Worm (Caenorhabditis elegans) whole organism, L3 larva: ENCODE results near the gene eral-1.

ENCODE experiments used
- R02D3.7 ChIP-seq: fragments of 150-350 bp; optimal IDR thresholded peaks from 2 replicates; lab custom pipeline; 2014; ENCODE audit warnings: missing biosample characterization, missing genetic modification characterization
- aly-2 ChIP-seq: fragments of 150-350 bp; optimal IDR thresholded peaks from 2 replicates; lab custom pipeline; 2014; ENCODE audit warnings: missing biosample characterization, missing genetic modification characterization
- ama-1 ChIP-seq: fragments of 150-350 bp; optimal IDR thresholded peaks from 2 replicates; lab custom pipeline; 2018
- ceh-16 ChIP-seq: sonication (generic microtip); optimal IDR thresholded peaks from 2 replicates; lab custom pipeline; 2017; ENCODE audit warnings: missing biosample characterization, missing genetic modification characterization
- ceh-28 ChIP-seq: fragments of 150-350 bp; optimal IDR thresholded peaks from 2 replicates; lab custom pipeline; 2014; ENCODE audit warnings: missing biosample characterization, missing genetic modification reagents, missing genetic modification characterization
- egl-27 ChIP-seq: sonication (generic microtip); optimal IDR thresholded peaks from 4 replicates; lab custom pipeline; 2017; ENCODE audit warnings: missing biosample characterization, missing genetic modification reagents, missing genetic modification characterization
- egl-5 ChIP-seq: fragments of 150-350 bp; optimal IDR thresholded peaks from 2 replicates; lab custom pipeline; 2017; ENCODE audit warnings: missing biosample characterization, missing genetic modification reagents, missing genetic modification characterization, inconsistent platforms
- elt-1 ChIP-seq: fragments of 150-350 bp; optimal IDR thresholded peaks from 2 replicates; lab custom pipeline; 2014; ENCODE audit warnings: missing biosample characterization, missing genetic modification characterization
- elt-2 ChIP-seq: sonication (generic microtip); optimal IDR thresholded peaks from 2 replicates; lab custom pipeline; 2016; ENCODE audit warnings: missing genetic modification reagents, mild to moderate bottlenecking, missing genetic modification characterization, missing compliant biosample characterization
- elt-3 ChIP-seq, 3 experiments: fragments of 150-350 bp in 1 of 3; sonication (generic microtip) in 2 of 3; optimal IDR thresholded peaks; 2 replicates in 2 of 3; 4 replicates in 1 of 3; lab custom pipeline; 2014 to 2017; ENCODE audit warnings: missing biosample characterization in 3 of 3, missing genetic modification characterization in 3 of 3
- eor-1 ChIP-seq, 2 experiments: fragments of 150-350 bp; optimal IDR thresholded peaks; 2 replicates each; lab custom pipeline; 2014 to 2018; ENCODE audit warnings: missing biosample characterization in 2 of 2, missing genetic modification characterization in 2 of 2
- fkh-10 ChIP-seq: sonication (generic microtip); optimal IDR thresholded peaks from 2 replicates; lab custom pipeline; 2017; ENCODE audit warnings: missing biosample characterization, missing genetic modification reagents, missing genetic modification characterization
- hmg-11 ChIP-seq: sonication (generic microtip); optimal IDR thresholded peaks from 2 replicates; lab custom pipeline; 2016; ENCODE audit warnings: missing genetic modification characterization, missing compliant biosample characterization
- jun-1 ChIP-seq: fragments of 150-350 bp; optimal IDR thresholded peaks from 2 replicates; lab custom pipeline; 2014; ENCODE audit warnings: missing biosample characterization, missing genetic modification reagents, missing genetic modification characterization
- lin-15B ChIP-seq: fragments of 150-350 bp; optimal IDR thresholded peaks from 2 replicates; lab custom pipeline; 2014; ENCODE audit warnings: missing biosample characterization, missing genetic modification characterization
- lin-39 ChIP-seq: fragments of 150-350 bp; optimal IDR thresholded peaks from 2 replicates; lab custom pipeline; 2018; ENCODE audit warnings: missing biosample characterization, missing genetic modification reagents, missing genetic modification characterization
- mml-1 ChIP-seq: fragments of 150-350 bp; sonication (generic microtip); optimal IDR thresholded peaks from 3 replicates; lab custom pipeline; 2014; ENCODE audit warnings: missing biosample characterization, missing genetic modification characterization
- nfya-1 ChIP-seq: sonication (generic microtip); optimal IDR thresholded peaks from 2 replicates; lab custom pipeline; 2017; ENCODE audit warnings: missing genetic modification characterization, mild to moderate bottlenecking, missing compliant biosample characterization, antibody characterized with exemption, moderate library complexity; ENCODE audit not compliant: insufficient read depth
- nhr-11 ChIP-seq: fragments of 150-350 bp; optimal IDR thresholded peaks from 2 replicates; lab custom pipeline; 2014; ENCODE audit warnings: missing biosample characterization, missing genetic modification characterization
- nhr-12 ChIP-seq: fragments of 150-350 bp; optimal IDR thresholded peaks from 2 replicates; lab custom pipeline; 2014; ENCODE audit warnings: missing biosample characterization, missing genetic modification characterization
- nhr-23 ChIP-seq: fragments of 150-350 bp; optimal IDR thresholded peaks from 2 replicates; lab custom pipeline; 2014; ENCODE audit warnings: missing biosample characterization, missing genetic modification reagents, missing genetic modification characterization
- nhr-237 ChIP-seq: fragments of 150-350 bp; optimal IDR thresholded peaks from 2 replicates; lab custom pipeline; 2014; ENCODE audit warnings: missing biosample characterization, missing genetic modification characterization
- nhr-28 ChIP-seq: fragments of 150-350 bp; optimal IDR thresholded peaks from 2 replicates; lab custom pipeline; 2014; ENCODE audit warnings: missing biosample characterization, missing genetic modification characterization
- nhr-43 ChIP-seq: sonication (generic microtip); optimal IDR thresholded peaks from 2 replicates; lab custom pipeline; 2016; ENCODE audit warnings: mild to moderate bottlenecking, missing genetic modification characterization, missing compliant biosample characterization; ENCODE audit not compliant: poor library complexity, severe bottlenecking
- nhr-67 ChIP-seq: fragments of 150-350 bp; optimal IDR thresholded peaks from 2 replicates; lab custom pipeline; 2014; ENCODE audit warnings: missing biosample characterization, missing genetic modification characterization
- nhr-76 ChIP-seq: fragments of 150-350 bp; sonication (generic microtip); optimal IDR thresholded peaks from 5 replicates; lab custom pipeline; 2014; ENCODE audit warnings: missing biosample characterization, missing genetic modification characterization
- nhr-77 ChIP-seq: fragments of 150-350 bp; optimal IDR thresholded peaks from 2 replicates; lab custom pipeline; 2014; ENCODE audit warnings: missing biosample characterization, missing genetic modification characterization
- pha-4 ChIP-seq: fragments of 150-350 bp; optimal IDR thresholded peaks from 2 replicates; lab custom pipeline; 2014; ENCODE audit warnings: missing biosample characterization, missing genetic modification reagents, missing genetic modification characterization
- pqm-1 ChIP-seq: fragments of 150-350 bp; optimal IDR thresholded peaks from 2 replicates; lab custom pipeline; 2017; ENCODE audit warnings: missing biosample characterization, missing genetic modification characterization, inconsistent platforms
- sea-2 ChIP-seq: fragments of 150-350 bp; sonication (generic microtip); optimal IDR thresholded peaks from 4 replicates; lab custom pipeline; 2014; ENCODE audit warnings: missing biosample characterization, missing genetic modification reagents, missing genetic modification characterization
- skn-1 ChIP-seq: fragments of 150-350 bp; optimal IDR thresholded peaks from 2 replicates; lab custom pipeline; 2014; ENCODE audit warnings: missing biosample characterization, missing genetic modification characterization
- snpc-4 ChIP-seq: fragments of 150-350 bp; optimal IDR thresholded peaks from 2 replicates; lab custom pipeline; 2014; ENCODE audit warnings: missing biosample characterization, missing genetic modification characterization
- tbx-2 ChIP-seq: sonication (generic microtip); optimal IDR thresholded peaks from 2 replicates; lab custom pipeline; 2016; ENCODE audit warnings: mild to moderate bottlenecking, missing genetic modification characterization, missing compliant biosample characterization
- unc-39 ChIP-seq: sonication (generic microtip); optimal IDR thresholded peaks from 4 replicates; lab custom pipeline; 2017; ENCODE audit warnings: missing biosample characterization, missing genetic modification characterization
- unc-62 ChIP-seq: fragments of 150-350 bp; sonication (generic microtip); optimal IDR thresholded peaks from 4 replicates; lab custom pipeline; 2014; ENCODE audit warnings: missing biosample characterization, missing genetic modification reagents, missing genetic modification characterization
- zag-1 ChIP-seq: fragments of 150-350 bp; optimal IDR thresholded peaks from 2 replicates; lab custom pipeline; 2014; ENCODE audit warnings: missing biosample characterization, missing genetic modification characterization
- ztf-11 ChIP-seq: fragments of 150-350 bp; optimal IDR thresholded peaks from 2 replicates; lab custom pipeline; 2014; ENCODE audit warnings: missing biosample characterization, missing genetic modification characterization
- ztf-4 ChIP-seq: fragments of 150-350 bp; optimal IDR thresholded peaks from 2 replicates; lab custom pipeline; 2014; ENCODE audit warnings: missing biosample characterization, missing genetic modification characterization

Gene eral-1

DNA sequence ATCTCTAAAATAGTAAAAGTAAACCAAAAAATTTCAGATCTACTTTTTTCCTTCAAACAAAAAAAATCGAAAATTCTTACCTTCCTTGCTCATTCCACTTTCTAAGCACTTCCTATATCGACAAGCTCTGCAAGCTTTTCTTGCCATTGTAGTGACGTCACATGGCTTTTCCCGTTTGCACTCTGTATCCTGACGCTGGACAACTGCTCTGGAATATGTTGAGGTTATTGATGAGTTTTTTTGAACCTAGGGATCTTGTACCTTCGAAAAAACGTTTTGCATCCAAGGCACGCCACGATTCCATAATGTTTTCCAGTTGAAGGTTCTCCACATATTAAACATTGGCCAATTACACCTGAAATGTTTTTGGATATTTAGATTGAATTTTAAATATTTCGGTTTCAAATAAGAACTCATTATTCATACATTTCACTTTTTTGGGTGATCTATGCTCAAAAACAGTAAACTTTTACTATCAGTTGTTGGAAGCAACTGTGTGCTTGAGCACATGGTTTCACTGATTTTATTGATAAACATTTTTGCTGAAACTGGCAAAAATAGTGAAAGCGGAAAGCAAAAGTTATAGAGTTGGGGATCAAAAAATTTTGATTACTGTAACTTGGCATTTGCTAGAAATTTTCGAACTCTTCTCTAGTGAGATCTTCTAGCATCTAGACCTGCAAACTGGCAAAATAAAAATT, 10.6 kb upstream of the eral-1 start:
- TF ChIP-seq egl-27 (tag; lab: Kevin White, UChicago) (no peak), snpc-4 (tag; lab: Kevin White, UChicago) (no peak), nhr-43 (tag; lab: Kevin White, UChicago) (peak; percentile 0), elt-2 (tag; lab: Kevin White, UChicago) (peak; percentile 37), nhr-12 (tag; lab: Kevin White, UChicago) (no peak), jun-1 (tag; lab: Kevin White, UChicago) (no peak), pqm-1 (peak; percentile 91), ztf-4 (tag; lab: Kevin White, UChicago) (no peak), lin-39 (tag; lab: Kevin White, UChicago) (no peak), ceh-16 (tag; lab: Kevin White, UChicago) (no peak), hmg-11 (tag; lab: Kevin White, UChicago) (no peak), nhr-67 (tag; lab: Kevin White, UChicago) (no peak), zag-1 (tag; lab: Kevin White, UChicago) (no peak), nhr-77 (tag; lab: Kevin White, UChicago) (no peak), pha-4 (tag; lab: Kevin White, UChicago) (peak; percentile 48), ama-1 (lab: Kevin White, UChicago) (peak; percentile 66), unc-39 (no peak), lin-15B (no peak), egl-5 (tag; lab: Kevin White, UChicago) (no peak), ztf-11 (no peak), elt-3 (tag; optimal IDR thresholded peaks at IDR 0.05; lab: Kevin White, UChicago) (no peak), eor-1 (tag; optimal IDR thresholded peaks at IDR 0.05; lab: Kevin White, UChicago) (no peak), aly-2 (tag; lab: Kevin White, UChicago) (no peak)

DNA sequence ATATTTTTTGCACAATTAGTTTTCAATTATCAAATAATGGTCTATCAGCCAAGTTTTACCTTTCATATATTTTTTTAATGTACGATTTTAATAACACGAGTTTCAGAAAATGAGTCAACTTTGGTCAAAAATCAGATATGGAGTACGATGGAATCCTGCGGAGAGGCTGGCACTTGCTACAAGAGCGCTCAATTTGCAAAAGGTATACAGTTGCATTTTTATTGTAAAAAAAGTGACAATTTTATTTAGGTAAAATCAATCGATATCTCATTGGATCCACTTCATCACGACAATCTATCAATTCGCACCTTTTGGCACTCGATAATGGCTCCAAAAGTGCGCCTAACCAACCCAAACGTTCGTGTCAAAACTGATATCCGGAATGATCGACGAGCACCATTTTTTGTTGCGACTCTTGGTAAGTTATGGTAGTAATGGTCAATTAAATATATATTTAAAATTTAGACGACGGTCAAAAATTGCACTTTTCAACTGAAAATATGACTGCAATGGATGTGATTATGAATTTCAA, 8.0 kb upstream of the eral-1 start, which contains the start of gene mrpl-53:
Gene mrpl-53 (plus strand): TSS at position 107 of the 532 bp plus-strand sequence.
- peak; percentile 16 for TF ChIP-seq nhr-23 (tag; lab: Kevin White, UChicago)
- no peak for TF ChIP-seq nfya-1
- no peak for TF ChIP-seq elt-2 (tag; lab: Kevin White, UChicago)
- TF ChIP-seq nhr-67 (tag; lab: Kevin White, UChicago): no peak

DNA sequence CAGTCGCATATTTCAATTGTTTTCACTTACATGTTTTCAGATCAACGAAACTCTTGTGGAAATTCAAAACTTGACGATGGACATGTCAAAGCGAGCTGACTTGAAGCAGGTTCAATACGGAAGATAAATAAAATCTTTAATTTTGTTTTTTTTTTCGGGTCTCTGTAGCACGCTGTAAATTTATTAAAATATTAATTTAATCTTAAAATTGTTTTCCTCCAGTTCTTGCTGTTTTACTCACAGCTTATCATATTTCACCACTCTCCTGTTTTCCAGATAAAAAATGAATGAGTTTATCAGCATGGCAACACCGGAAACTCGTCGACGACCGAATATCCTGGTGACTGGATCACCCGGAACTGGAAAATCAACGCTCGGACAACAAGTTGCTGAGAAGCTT, 6.8 kb upstream of the eral-1 start, which contains the start of gene E02H1.6:
Gene E02H1.6 (plus strand): TSS at position 301 of the 400 bp plus-strand sequence.
- TF ChIP-seq elt-1: no peak
- no peak for TF ChIP-seq ceh-28 (tag; lab: Kevin White, UChicago)
- no peak for TF ChIP-seq fkh-10 (GFP tag; lab: Kevin White, UChicago)
- TF ChIP-seq nhr-23 (tag; lab: Kevin White, UChicago): no peak
- no peak for TF ChIP-seq nhr-237 (tag; lab: Kevin White, UChicago)
- TF ChIP-seq nhr-11 (tag; lab: Kevin White, UChicago): no peak
- TF ChIP-seq skn-1: no peak
- no peak for TF ChIP-seq mml-1 (tag; lab: Kevin White, UChicago)
- no peak for TF ChIP-seq nhr-76 (tag; lab: Kevin White, UChicago)
- no peak for TF ChIP-seq lin-39 (tag; lab: Kevin White, UChicago)
- TF ChIP-seq unc-62 (GFP tag; lab: Kevin White, UChicago): no peak
- TF ChIP-seq ztf-11: no peak
- TF ChIP-seq hmg-11 (tag; lab: Kevin White, UChicago): no peak
- TF ChIP-seq lin-15B: no peak
- no peak for TF ChIP-seq tbx-2 (tag; lab: Kevin White, UChicago)
- no peak for TF ChIP-seq nhr-28 (tag; lab: Kevin White, UChicago)
- TF ChIP-seq R02D3.7: no peak
- no peak for TF ChIP-seq sea-2 (GFP tag; lab: Kevin White, UChicago)
- TF ChIP-seq ztf-4 (tag; lab: Kevin White, UChicago): no peak
- TF ChIP-seq nhr-67 (tag; lab: Kevin White, UChicago): no peak
